Worm (Caenorhabditis elegans): Measurements from ENCODE around the gene rdl-1.

Gene rdl-1

DNA sequence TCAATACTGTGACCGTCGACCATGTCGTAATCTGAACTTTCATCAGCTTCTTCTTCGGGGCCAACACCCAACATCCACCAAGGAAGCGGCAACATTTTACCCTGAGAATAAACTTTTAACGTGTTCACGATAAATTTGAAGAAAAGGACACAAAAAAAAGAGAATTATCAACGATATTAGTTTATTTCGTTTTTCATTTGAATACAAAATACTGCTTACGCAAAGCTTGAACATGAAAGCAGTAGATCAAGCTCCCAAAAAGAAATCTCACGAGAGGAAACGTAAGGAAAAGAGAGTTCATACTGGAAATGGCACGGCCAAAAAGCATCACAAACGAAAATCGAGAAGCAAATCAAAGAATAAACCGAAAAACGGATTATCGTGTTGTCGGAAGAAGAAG, 6.3 kb downstream of the rdl-1 start, which contains the start of the genes C46A5.6 and C46A5.1:
Gene C46A5.6, minus strand, starts transcription at position 101 of the 400 bp plus-strand sequence.
Gene C46A5.1, plus strand, starts transcription at position 184 of the 400 bp plus-strand sequence.
- TF ChIP-seq hmg-4 (GFP tag; optimal IDR thresholded peaks at IDR 0.05) = no peak
- no peak for TF ChIP-seq hmbx-1 (tag; optimal IDR thresholded peaks at IDR 0.05)
- TF ChIP-seq tbx-37 (GFP tag; conservative IDR thresholded peaks at IDR 0.05) = no peak
- TF ChIP-seq hnd-1 (tag; optimal IDR thresholded peaks at IDR 0.05) = no peak
- no peak for TF ChIP-seq scrt-1 (GFP tag; IDR thresholded peaks at IDR 0.05)
- TF ChIP-seq aly-1 (tag; optimal IDR thresholded peaks at IDR 0.05) = no peak
- no peak for TF ChIP-seq ama-1 (optimal IDR thresholded peaks at IDR 0.05)
- no peak for TF ChIP-seq flt-1 (GFP tag; IDR thresholded peaks at IDR 0.05)
- no peak for TF ChIP-seq B0310.2 (tag; optimal IDR thresholded peaks at IDR 0.05)
- no peak for TF ChIP-seq ets-7 (tag; optimal IDR thresholded peaks at IDR 0.05)
- no peak for TF ChIP-seq pes-1 (GFP tag; IDR thresholded peaks at IDR 0.05)
- TF ChIP-seq tbx-11 (GFP tag; IDR thresholded peaks at IDR 0.05) = no peak
- no peak for TF ChIP-seq F13C5.2 (tag; optimal IDR thresholded peaks at IDR 0.05)
- TF ChIP-seq tra-4 (tag; optimal IDR thresholded peaks at IDR 0.05) = no peak
- TF ChIP-seq sea-1 (GFP tag; conservative IDR thresholded peaks at IDR 0.05) = no peak
- TF ChIP-seq ceh-36 (tag; optimal IDR thresholded peaks at IDR 0.05) = no peak
- TF ChIP-seq ceh-13 (GFP tag; optimal IDR thresholded peaks at IDR 0.05) = no peak

DNA sequence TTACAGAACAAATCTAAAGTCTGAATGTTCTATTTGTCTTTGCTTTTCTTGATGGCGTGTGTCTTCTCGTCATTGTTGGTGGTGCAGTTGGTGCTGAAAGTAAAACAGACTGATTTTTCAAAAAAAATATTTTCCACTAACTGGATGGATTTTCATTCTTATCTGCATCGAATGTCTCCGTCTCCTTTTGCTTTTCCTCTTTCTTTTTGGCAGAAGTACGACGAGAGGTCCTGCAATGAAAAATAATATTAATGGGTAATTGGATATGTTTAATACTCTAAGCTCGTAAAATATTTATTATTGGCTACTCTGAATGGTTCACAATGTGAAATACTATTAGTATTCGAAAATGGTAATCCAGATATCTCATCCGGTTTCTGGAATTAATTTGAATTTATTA, 9.9 kb downstream of the rdl-1 start, which contains the start of gene del-7:
Gene del-7, plus strand, starts transcription at position 301 of the 400 bp plus-strand sequence.
- no peak for TF ChIP-seq hmg-4 (GFP tag; optimal IDR thresholded peaks at IDR 0.05)
- TF ChIP-seq tra-4 (tag; optimal IDR thresholded peaks at IDR 0.05) = no peak
- TF ChIP-seq F13C5.2 (tag; optimal IDR thresholded peaks at IDR 0.05) = no peak
- TF ChIP-seq ceh-36 (tag; optimal IDR thresholded peaks at IDR 0.05) = no peak
- TF ChIP-seq ceh-13 (GFP tag; optimal IDR thresholded peaks at IDR 0.05) = no peak
- no peak for TF ChIP-seq pes-1 (GFP tag; IDR thresholded peaks at IDR 0.05)
- TF ChIP-seq flt-1 (GFP tag; IDR thresholded peaks at IDR 0.05) = no peak
- TF ChIP-seq tbx-37 (GFP tag; conservative IDR thresholded peaks at IDR 0.05) = no peak
- TF ChIP-seq tbx-11 (GFP tag; IDR thresholded peaks at IDR 0.05) = no peak

DNA sequence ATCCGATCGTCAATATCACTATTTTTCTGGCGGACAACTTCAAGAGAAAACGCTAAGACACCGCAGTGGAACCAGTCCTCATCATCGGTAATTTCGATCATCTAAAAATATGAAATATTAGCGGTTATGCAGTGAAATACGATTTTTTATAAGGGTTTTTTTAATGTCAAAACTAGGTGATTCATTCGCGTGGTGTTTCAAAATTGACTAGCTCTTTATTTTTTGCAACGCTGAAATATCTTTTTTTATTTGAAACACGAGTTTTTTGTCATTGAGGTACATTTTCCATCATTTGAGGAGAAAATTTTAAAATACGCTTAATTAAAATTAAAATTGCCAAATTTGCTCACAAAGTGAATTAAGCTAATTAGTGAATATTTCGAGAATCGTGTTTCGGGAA, 10.5 kb downstream of the rdl-1 start, which contains the start of gene dsb-3:
Gene dsb-3, minus strand, starts transcription at position 101 of the 400 bp plus-strand sequence.
- TF ChIP-seq tbx-37 (GFP tag; conservative IDR thresholded peaks at IDR 0.05) = no peak
- no peak for TF ChIP-seq F13C5.2 (tag; optimal IDR thresholded peaks at IDR 0.05)
- TF ChIP-seq tra-4 (tag; optimal IDR thresholded peaks at IDR 0.05) = no peak
- no peak for TF ChIP-seq pes-1 (GFP tag; IDR thresholded peaks at IDR 0.05)
- no peak for TF ChIP-seq tbx-11 (GFP tag; IDR thresholded peaks at IDR 0.05)
- no peak for TF ChIP-seq ets-7 (tag; optimal IDR thresholded peaks at IDR 0.05)
- TF ChIP-seq hmg-4 (GFP tag; optimal IDR thresholded peaks at IDR 0.05) = no peak
- TF ChIP-seq flt-1 (GFP tag; IDR thresholded peaks at IDR 0.05) = no peak
- no peak for TF ChIP-seq B0310.2 (tag; optimal IDR thresholded peaks at IDR 0.05)
- TF ChIP-seq scrt-1 (GFP tag; IDR thresholded peaks at IDR 0.05) = no peak
- no peak for TF ChIP-seq hnd-1 (tag; optimal IDR thresholded peaks at IDR 0.05)

DNA sequence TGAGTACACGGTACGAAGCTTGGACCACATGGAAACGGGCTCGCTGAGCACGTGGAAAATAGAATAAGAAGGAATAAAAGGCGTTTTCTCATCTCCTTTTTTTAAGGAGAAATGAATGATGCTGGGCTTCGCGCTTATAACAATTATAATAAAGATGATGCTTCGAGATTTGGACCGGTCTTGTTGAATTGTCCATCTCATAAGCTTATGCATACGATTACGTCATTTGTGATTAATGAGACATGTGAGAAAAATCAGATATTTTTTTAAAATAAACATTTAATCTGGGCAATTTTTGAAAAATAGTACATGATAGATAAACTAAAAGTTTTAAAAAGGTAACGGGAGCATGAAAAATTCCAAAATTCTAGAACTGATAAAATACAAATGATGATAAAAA, 12.8 kb downstream of the rdl-1 start, which contains the start of gene C46A5.4:
Gene C46A5.4, minus strand, starts transcription at position 101 of the 400 bp plus-strand sequence.
- TF ChIP-seq scrt-1 (GFP tag; IDR thresholded peaks at IDR 0.05) = no peak
- TF ChIP-seq flt-1 (GFP tag; IDR thresholded peaks at IDR 0.05) = no peak
- TF ChIP-seq hmg-4 (GFP tag; optimal IDR thresholded peaks at IDR 0.05) = no peak
- no peak for TF ChIP-seq F13C5.2 (tag; optimal IDR thresholded peaks at IDR 0.05)
- TF ChIP-seq hmbx-1 (tag; optimal IDR thresholded peaks at IDR 0.05) = no peak

DNA sequence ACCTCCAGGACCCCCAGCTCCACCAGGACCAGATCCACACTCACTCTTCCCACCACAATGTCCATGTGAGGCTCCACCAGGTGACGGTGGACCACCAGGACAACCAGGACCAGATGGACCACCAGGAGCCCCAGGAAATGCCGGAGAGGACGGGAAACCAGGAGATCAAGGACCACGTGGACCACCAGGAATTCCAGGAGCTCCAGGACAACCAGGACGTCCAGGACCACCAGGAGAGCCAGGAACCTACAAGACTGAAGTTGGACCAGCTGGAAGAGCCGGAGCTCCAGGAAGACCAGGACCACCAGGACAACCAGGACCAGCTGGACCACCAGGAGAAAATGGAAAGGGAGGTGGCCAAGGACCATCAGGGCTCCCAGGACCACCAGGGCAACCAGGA, 15.9 kb downstream of the rdl-1 start:
- no peak for TF ChIP-seq hnd-1 (tag; optimal IDR thresholded peaks at IDR 0.05)
- TF ChIP-seq hmbx-1 (tag; optimal IDR thresholded peaks at IDR 0.05) = no peak
- TF ChIP-seq tra-4 (tag; optimal IDR thresholded peaks at IDR 0.05) = no peak
- TF ChIP-seq F13C5.2 (tag; optimal IDR thresholded peaks at IDR 0.05) = no peak
- no peak for TF ChIP-seq ceh-13 (GFP tag; optimal IDR thresholded peaks at IDR 0.05)
- TF ChIP-seq tbx-11 (GFP tag; IDR thresholded peaks at IDR 0.05) = no peak
- TF ChIP-seq ets-7 (tag; optimal IDR thresholded peaks at IDR 0.05) = no peak
- TF ChIP-seq sea-1 (GFP tag; conservative IDR thresholded peaks at IDR 0.05) = no peak

DNA sequence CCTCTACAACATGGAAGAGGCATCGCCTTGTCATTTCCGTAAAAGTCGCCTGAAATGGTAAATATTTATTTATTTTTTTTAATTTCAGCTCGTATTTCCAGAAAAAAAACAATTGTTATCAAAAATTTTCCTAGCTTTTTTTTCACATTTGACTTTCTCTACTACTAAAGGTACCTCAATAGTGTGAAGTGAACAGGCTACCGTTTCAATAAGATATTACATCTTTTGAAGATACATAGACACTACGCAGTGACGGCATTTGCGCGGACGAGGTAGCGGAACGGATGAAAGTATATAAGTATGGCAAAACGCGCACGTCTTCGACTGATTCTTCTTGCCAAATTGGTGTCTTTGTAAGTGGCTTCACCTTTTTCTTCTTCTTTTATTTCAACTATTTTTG, 17.0 kb downstream of the rdl-1 start, which contains the start of gene col-14:
Gene col-14, plus strand, starts transcription at position 301 of the 400 bp plus-strand sequence.
- TF ChIP-seq ets-7 (tag; optimal IDR thresholded peaks at IDR 0.05) = no peak
- no peak for TF ChIP-seq ama-1 (optimal IDR thresholded peaks at IDR 0.05)
- TF ChIP-seq sea-1 (GFP tag; conservative IDR thresholded peaks at IDR 0.05) = no peak
- TF ChIP-seq aly-1 (tag; optimal IDR thresholded peaks at IDR 0.05) = no peak
- TF ChIP-seq flt-1 (GFP tag; IDR thresholded peaks at IDR 0.05) = no peak
- TF ChIP-seq ceh-13 (GFP tag; optimal IDR thresholded peaks at IDR 0.05) = no peak
- TF ChIP-seq scrt-1 (GFP tag; IDR thresholded peaks at IDR 0.05) = no peak
- TF ChIP-seq tbx-11 (GFP tag; IDR thresholded peaks at IDR 0.05) = no peak
- TF ChIP-seq tra-4 (tag; optimal IDR thresholded peaks at IDR 0.05) = no peak
- TF ChIP-seq hnd-1 (tag; optimal IDR thresholded peaks at IDR 0.05) = no peak
- TF ChIP-seq ceh-36 (tag; optimal IDR thresholded peaks at IDR 0.05) = no peak

ce11 chrIV:7747838-7748237, 22.2 kb downstream of the rdl-1 start, which contains the start of gene klo-1:
TSS of gene klo-1 (minus strand) at chrIV:7748225.
- TF ChIP-seq sea-1 (GFP tag; conservative IDR thresholded peaks at IDR 0.05) = no peak
- TF ChIP-seq hnd-1 (tag; optimal IDR thresholded peaks at IDR 0.05) = no peak
- no peak for TF ChIP-seq ama-1 (optimal IDR thresholded peaks at IDR 0.05)
- TF ChIP-seq tbx-11 (GFP tag; IDR thresholded peaks at IDR 0.05) = no peak
- no peak for TF ChIP-seq scrt-1 (GFP tag; IDR thresholded peaks at IDR 0.05)
- TF ChIP-seq tra-4 (tag; optimal IDR thresholded peaks at IDR 0.05) = no peak
- no peak for TF ChIP-seq F13C5.2 (tag; optimal IDR thresholded peaks at IDR 0.05)
- TF ChIP-seq pes-1 (GFP tag; IDR thresholded peaks at IDR 0.05) = no peak
- no peak for TF ChIP-seq ceh-36 (tag; optimal IDR thresholded peaks at IDR 0.05)
- no peak for TF ChIP-seq flt-1 (GFP tag; IDR thresholded peaks at IDR 0.05)
- TF ChIP-seq hmg-4 (GFP tag; optimal IDR thresholded peaks at IDR 0.05) = no peak

DNA sequence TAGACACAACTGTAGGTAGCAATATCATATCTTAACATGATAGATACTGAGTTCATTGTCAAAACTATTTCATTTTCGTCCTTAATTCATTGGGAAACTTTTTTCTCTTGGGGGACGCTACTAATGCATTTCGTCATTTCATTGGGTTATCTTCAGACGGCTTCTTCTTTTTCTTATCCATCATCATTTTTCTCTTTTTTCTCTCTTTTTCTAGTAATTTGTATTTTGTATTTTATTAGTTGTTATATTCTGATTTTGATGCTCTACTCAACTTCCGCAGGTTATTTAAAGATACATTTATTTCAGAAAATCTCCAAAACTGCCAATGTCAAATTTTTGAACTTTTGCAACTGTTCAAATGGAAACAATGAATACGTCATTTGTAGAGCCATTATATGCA, 26.5 kb downstream of the rdl-1 start, which contains the start of gene npr-35:
Gene npr-35, plus strand, starts transcription at position 301 of the 400 bp plus-strand sequence.
- no peak for TF ChIP-seq scrt-1 (GFP tag; IDR thresholded peaks at IDR 0.05)
- TF ChIP-seq pes-1 (GFP tag; IDR thresholded peaks at IDR 0.05) = no peak
- TF ChIP-seq B0310.2 (tag; optimal IDR thresholded peaks at IDR 0.05) = no peak
- TF ChIP-seq hmbx-1 (tag; optimal IDR thresholded peaks at IDR 0.05) = no peak
- TF ChIP-seq ceh-36 (tag; optimal IDR thresholded peaks at IDR 0.05) = no peak
- TF ChIP-seq tra-4 (tag; optimal IDR thresholded peaks at IDR 0.05) = no peak
- TF ChIP-seq aly-1 (tag; optimal IDR thresholded peaks at IDR 0.05) = no peak
- TF ChIP-seq tbx-37 (GFP tag; conservative IDR thresholded peaks at IDR 0.05) = no peak
- TF ChIP-seq tbx-11 (GFP tag; IDR thresholded peaks at IDR 0.05) = no peak
- no peak for TF ChIP-seq hnd-1 (tag; optimal IDR thresholded peaks at IDR 0.05)
- no peak for TF ChIP-seq ceh-13 (GFP tag; optimal IDR thresholded peaks at IDR 0.05)
- no peak for TF ChIP-seq sea-1 (GFP tag; conservative IDR thresholded peaks at IDR 0.05)
- no peak for TF ChIP-seq flt-1 (GFP tag; IDR thresholded peaks at IDR 0.05)
- no peak for TF ChIP-seq ets-7 (tag; optimal IDR thresholded peaks at IDR 0.05)
- no peak for TF ChIP-seq ama-1 (optimal IDR thresholded peaks at IDR 0.05)
- TF ChIP-seq F13C5.2 (tag; optimal IDR thresholded peaks at IDR 0.05) = no peak
